Fruit fly (Drosophila melanogaster): ENCODE measurements around the gene Nedd4.

Nedd4 gene

DNA sequence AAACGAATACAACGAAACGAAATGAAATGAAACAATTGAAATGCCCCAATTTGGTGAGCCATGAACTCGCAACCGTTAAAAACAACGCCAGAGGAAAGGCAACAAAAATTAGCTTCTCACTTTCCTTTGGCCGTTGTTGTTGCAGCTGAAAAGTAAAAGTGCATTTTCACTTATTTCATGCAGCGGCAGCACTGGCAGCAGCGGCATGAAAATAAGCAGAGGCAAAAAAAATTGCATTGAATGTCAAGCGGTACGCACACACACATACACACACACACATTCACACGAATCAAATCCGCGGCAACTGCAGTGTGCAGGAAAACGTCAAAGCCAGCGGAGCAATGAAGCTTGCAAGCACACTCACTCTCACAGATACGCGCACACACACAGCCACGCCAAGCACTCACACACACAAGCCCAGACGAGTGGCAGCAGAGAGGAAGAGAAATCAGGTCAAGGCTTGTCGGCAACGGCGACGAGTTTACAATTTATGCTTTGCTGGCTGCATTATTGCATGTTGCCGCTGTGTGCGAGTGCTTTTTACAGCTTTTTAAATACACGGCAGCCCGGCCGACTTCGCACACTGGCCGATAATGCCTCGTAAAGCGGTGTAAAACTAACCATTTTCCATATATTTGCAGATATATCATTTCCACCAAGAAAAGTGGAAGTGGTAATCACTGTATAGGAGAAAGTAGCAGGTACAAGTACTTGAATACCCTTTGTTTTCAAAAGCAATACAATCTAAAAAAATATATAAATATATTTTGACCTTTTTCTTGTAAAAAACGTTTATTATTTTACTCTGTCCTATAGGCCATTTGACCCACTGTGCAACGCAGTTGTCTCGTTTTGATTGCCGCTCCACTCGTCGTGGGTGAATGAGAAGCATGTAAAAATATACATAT, 36.7 kb downstream of the Nedd4 start (continued):
- no peak for TF ChIP-seq Doc3 (GFP tag; IDR thresholded peaks at IDR 0.05; ENCODE audit: partially characterized antibody)
- peak; percentile 58 for TF ChIP-seq corto (GFP tag; optimal IDR thresholded peaks at IDR 0.05)
- peak; percentile 60 for TF ChIP-seq CG10462 (GFP tag; optimal IDR thresholded peaks at IDR 0.05)
- peak; percentile 94 for TF ChIP-seq Sox102F (GFP tag; optimal IDR thresholded peaks at IDR 0.05)
- peak; percentile 22 for TF ChIP-seq psq (GFP tag; optimal IDR thresholded peaks at IDR 0.05)
- peak; percentile 73; the same call in 2 of the 3 replicates for TF ChIP-seq gce (GFP tag; IDR thresholded peaks at IDR 0.05)
- TF ChIP-seq crol (GFP tag; IDR thresholded peaks at IDR 0.05): peak; percentile 19
- peak; percentile 81 for TF ChIP-seq run (tag; optimal IDR thresholded peaks at IDR 0.05)
- TF ChIP-seq CG10366 (GFP tag; IDR thresholded peaks at IDR 0.05): peak; percentile 78
- TF ChIP-seq Hmr (GFP tag; optimal IDR thresholded peaks at IDR 0.05): peak; percentile 41
- no peak for TF ChIP-seq ERR (GFP tag; optimal IDR thresholded peaks at IDR 0.05)
- TF ChIP-seq Fer3 (tag; optimal IDR thresholded peaks at IDR 0.05): peak; percentile 42
- no peak for TF ChIP-seq D (optimal IDR thresholded peaks at IDR 0.05)
- peak; percentile 86 for TF ChIP-seq D (GFP tag; optimal IDR thresholded peaks at IDR 0.05)
- TF ChIP-seq bcd (GFP tag; optimal IDR thresholded peaks at IDR 0.05): peak; percentile 78

- TF ChIP-seq MESR4 (GFP tag; optimal IDR thresholded peaks at IDR 0.05) (no peak), zfh2 (GFP tag; optimal IDR thresholded peaks at IDR 0.05) (no peak), CG12769 (tag; optimal IDR thresholded peaks at IDR 0.05) (peak; percentile 34), salm (tag; optimal IDR thresholded peaks at IDR 0.05) (peak; percentile 6), Med (GFP tag) (peak; percentile 66), HHEX (GFP tag; optimal IDR thresholded peaks at IDR 0.05) (no peak), vnd (GFP tag; IDR thresholded peaks at IDR 0.05; ENCODE audit: partially characterized antibody) (0 out of 3 replicates have a peak, but pooled peaks have one; percentile 17), sd (tag; optimal IDR thresholded peaks at IDR 0.05) (peak; percentile 0), Eip74EF (GFP tag; optimal IDR thresholded peaks at IDR 0.05) (peak in 1 of 2 experiments; percentile 58), Lhr (GFP tag; optimal IDR thresholded peaks at IDR 0.05) (no peak), CG2199 (GFP tag; IDR thresholded peaks at IDR 0.05) (peak; percentile 81; the same call in 2 of the 3 replicates), Blimp-1 (GFP tag; optimal IDR thresholded peaks at IDR 0.05) (peak; percentile 35), Aef1 (GFP tag; IDR thresholded peaks at IDR 0.05) (no peak), sr (GFP tag; IDR thresholded peaks at IDR 0.05) (0 out of 3 replicates have a peak, but pooled peaks have one; percentile 30)
These were observed 38.8 kb downstream of the Nedd4 start for dm6 chr3L:17568698-17569097.

DNA sequence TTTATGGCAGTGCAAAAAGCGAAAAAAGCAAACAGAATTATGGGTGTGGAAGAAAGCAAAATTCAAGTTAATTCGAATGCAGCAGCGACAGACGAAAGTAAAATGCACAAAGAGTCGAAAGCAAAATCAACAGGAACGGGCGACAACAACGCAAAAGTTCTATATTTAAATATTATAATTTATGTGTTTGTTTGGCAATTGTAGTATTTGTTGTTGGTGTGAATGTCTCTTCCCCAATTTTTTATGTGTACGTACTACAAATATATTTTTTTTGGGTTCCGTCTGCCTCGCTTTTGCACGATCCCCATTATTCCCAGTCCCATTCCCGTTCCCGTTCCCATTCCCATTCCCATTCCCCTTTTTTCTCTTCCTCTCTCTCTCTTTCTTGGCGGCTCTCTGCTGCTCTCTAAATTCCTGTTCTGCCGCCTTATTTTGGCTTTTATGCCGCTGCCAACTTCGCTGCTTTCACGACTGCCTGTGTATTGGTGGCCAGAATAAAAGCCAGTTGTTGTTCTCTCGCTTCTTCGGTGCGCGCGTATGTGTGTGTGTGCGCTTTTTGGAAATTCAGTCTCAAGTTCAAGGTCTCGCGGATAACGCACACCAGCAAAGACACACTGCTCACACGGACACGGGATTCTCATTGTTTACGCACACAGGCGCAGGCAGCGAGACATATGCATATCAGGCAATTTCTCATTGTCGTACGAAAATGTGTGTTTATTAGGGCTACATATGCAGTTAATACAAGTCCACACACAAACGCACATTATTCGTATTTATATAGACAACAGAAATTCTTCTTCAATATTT, 40.1 kb downstream of the Nedd4 start:
- TF ChIP-seq CG8478 (optimal IDR thresholded peaks at IDR 0.05): peak; percentile 80
- TF ChIP-seq nom (GFP tag; optimal IDR thresholded peaks at IDR 0.05): peak; percentile 4
- peak; percentile 86 for TF ChIP-seq Adf1 (GFP tag; IDR thresholded peaks at IDR 0.05)
- peak; percentile 48 for TF ChIP-seq Blimp-1 (GFP tag; optimal IDR thresholded peaks at IDR 0.05)
- TF ChIP-seq CG11696 (GFP tag; IDR thresholded peaks at IDR 0.05): no peak
- TF ChIP-seq kni (GFP tag; optimal IDR thresholded peaks at IDR 0.05): peak; percentile 18
- peak; percentile 83; the same call in 2 of the 4 replicates for TF ChIP-seq chinmo (GFP tag; IDR thresholded peaks at IDR 0.05; ENCODE audit: partially characterized antibody)
- peak; percentile 4 for TF ChIP-seq sens (GFP tag)
- TF ChIP-seq Med (GFP tag): peak; percentile 65
- TF ChIP-seq ci (GFP tag; IDR thresholded peaks at IDR 0.05): peak; percentile 10; the same call in 1 of the 3 replicates
- no peak for TF ChIP-seq CG32532 (GFP tag; IDR thresholded peaks at IDR 0.05)
- TF ChIP-seq sd (tag; optimal IDR thresholded peaks at IDR 0.05): peak; percentile 46
- no peak for TF ChIP-seq Side (GFP tag; optimal IDR thresholded peaks at IDR 0.05)
- no peak for TF ChIP-seq CG18764 (GFP tag; optimal IDR thresholded peaks at IDR 0.05)
- 0 out of 2 replicates have a peak, but pooled peaks have one; percentile 11 for TF ChIP-seq vvl (GFP tag; IDR thresholded peaks at IDR 0.05)
- no peak for TF ChIP-seq CTCF (GFP tag; optimal IDR thresholded peaks at IDR 0.05)
- peak; percentile 50 to 69 for TF ChIP-seq Eip74EF (GFP tag; optimal IDR thresholded peaks at IDR 0.05)
- TF ChIP-seq dmrt99B (tag; optimal IDR thresholded peaks at IDR 0.05): no peak
- peak; percentile 31 for TF ChIP-seq Deaf1 (tag; optimal IDR thresholded peaks at IDR 0.05)
- peak; percentile 32 for TF ChIP-seq corto (GFP tag; optimal IDR thresholded peaks at IDR 0.05)
- no peak for TF ChIP-seq Lim3 (GFP tag; IDR thresholded peaks at IDR 0.05)
